Fruit fly (Drosophila melanogaster) whole organism, embryonic: ENCODE data around the gene CG5846.

Experiments used
- Aef1 ChIP-seq: fragments of 200-800 bp; sonication (Bioruptor generic); IDR thresholded peaks from 3 replicates; pipeline ENCODE4 v1.3.6; 2022; ENCODE audit warnings: missing biosample characterization, missing genetic modification characterization
- Bgb ChIP-seq: fragments of 200-800 bp; sonication (Bioruptor generic); IDR thresholded peaks from 2 replicates; pipeline ENCODE4 v1.3.6; 2022; ENCODE audit warnings: missing biosample characterization, missing genetic modification characterization; ENCODE audit not compliant: partially characterized antibody
- Bteb2 ChIP-seq: fragments of 200-800 bp; sonication (Bioruptor generic); optimal IDR thresholded peaks from 2 replicates; lab custom pipeline; 2016; ENCODE audit warnings: missing biosample characterization, missing genetic modification characterization
- CG10267 ChIP-seq: fragments of 200-800 bp; sonication (Bioruptor generic); optimal IDR thresholded peaks from 2 replicates; lab custom pipeline; 2018; ENCODE audit warnings: missing biosample characterization, mild to moderate bottlenecking, missing genetic modification characterization, moderate library complexity
- CG11398 ChIP-seq: fragments of 200-800 bp; sonication (Bioruptor generic); optimal IDR thresholded peaks from 2 replicates; lab custom pipeline; 2016; ENCODE audit warnings: missing biosample characterization, missing genetic modification characterization
- CG12104 ChIP-seq: fragments of 200-800 bp; sonication (Bioruptor generic); optimal IDR thresholded peaks from 3 replicates; lab custom pipeline; 2016; ENCODE audit warnings: missing biosample characterization, missing genetic modification characterization
- CG13624 ChIP-seq: fragments of 200-800 bp; sonication (Bioruptor generic); optimal IDR thresholded peaks from 2 replicates; lab custom pipeline; 2016; ENCODE audit warnings: missing biosample characterization, missing genetic modification characterization
- CG16813 ChIP-seq: fragments of 200-800 bp; sonication (Bioruptor generic); IDR thresholded peaks from 3 replicates; pipeline ENCODE4 v1.3.6; 2022; ENCODE audit warnings: missing biosample characterization, missing genetic modification characterization; ENCODE audit not compliant: partially characterized antibody
- CG17361 ChIP-seq: fragments of 200-800 bp; sonication (Bioruptor generic); IDR thresholded peaks from 3 replicates; pipeline ENCODE4 v1.3.6; 2022; ENCODE audit warnings: missing biosample characterization, missing genetic modification characterization
- CG17802 ChIP-seq: fragments of 200-800 bp; sonication (Bioruptor generic); optimal IDR thresholded peaks from 2 replicates; lab custom pipeline; 2018; ENCODE audit warnings: missing biosample characterization, mild to moderate bottlenecking, missing genetic modification characterization, moderate library complexity
- CG17912 ChIP-seq: fragments of 200-800 bp; sonication (Bioruptor generic); optimal IDR thresholded peaks from 2 replicates; lab custom pipeline; 2018; ENCODE audit warnings: missing biosample characterization, mild to moderate bottlenecking, missing genetic modification characterization
- CG18619 ChIP-seq: fragments of 200-800 bp; sonication (Bioruptor generic); optimal IDR thresholded peaks from 3 replicates; lab custom pipeline; 2017; ENCODE audit warnings: missing biosample characterization, mild to moderate bottlenecking, missing genetic modification characterization
- CG2116 ChIP-seq: fragments of 200-800 bp; sonication (Bioruptor generic); optimal IDR thresholded peaks from 3 replicates; lab custom pipeline; 2018; ENCODE audit warnings: missing biosample characterization, mild to moderate bottlenecking, missing genetic modification characterization
- CG30431 ChIP-seq: fragments of 200-800 bp; sonication (Bioruptor generic); optimal IDR thresholded peaks from 2 replicates; lab custom pipeline; 2017; ENCODE audit warnings: missing biosample characterization, missing genetic modification characterization
- CG31388 ChIP-seq: fragments of 200-800 bp; sonication (Bioruptor generic); optimal IDR thresholded peaks from 2 replicates; lab custom pipeline; 2016; ENCODE audit warnings: missing biosample characterization, missing genetic modification characterization
- CG3163 ChIP-seq: fragments of 200-800 bp; sonication (Bioruptor generic); optimal IDR thresholded peaks from 3 replicates; lab custom pipeline; 2016; ENCODE audit warnings: missing biosample characterization, missing genetic modification characterization
- CG33213 ChIP-seq: fragments of 200-800 bp; sonication (Bioruptor generic); optimal IDR thresholded peaks from 3 replicates; lab custom pipeline; 2016; ENCODE audit warnings: missing biosample characterization, missing genetic modification characterization
- CG34224 ChIP-seq: fragments of 200-800 bp; sonication (Bioruptor generic); IDR thresholded peaks from 3 replicates; pipeline ENCODE4 v1.3.6; 2022; ENCODE audit warnings: missing biosample characterization, missing genetic modification characterization; ENCODE audit not compliant: partially characterized antibody
- CG42726 ChIP-seq: fragments of 200-800 bp; sonication (Bioruptor generic); IDR thresholded peaks from 2 replicates; pipeline ENCODE4 v1.3.6; 2022; ENCODE audit warnings: missing biosample characterization, missing genetic modification characterization; ENCODE audit not compliant: partially characterized antibody
- CG4707 ChIP-seq: fragments of 200-800 bp; sonication (Bioruptor generic); optimal IDR thresholded peaks from 2 replicates; lab custom pipeline; 2018; ENCODE audit warnings: missing biosample characterization, mild to moderate bottlenecking, missing genetic modification characterization, moderate library complexity
- CG6813 ChIP-seq: fragments of 200-800 bp; sonication (Bioruptor generic); optimal IDR thresholded peaks from 2 replicates; lab custom pipeline; 2017; ENCODE audit warnings: missing biosample characterization, missing genetic modification characterization, mild to moderate bottlenecking, moderate library complexity, missing genetic modification reagents
- CG8478 ChIP-seq: fragments of >200 bp; optimal IDR thresholded peaks from 2 replicates; lab custom pipeline; 2018
- CTCF ChIP-seq: fragments of 200-800 bp; sonication (Bioruptor generic); optimal IDR thresholded peaks from 2 replicates; lab custom pipeline; 2017; ENCODE audit warnings: missing biosample characterization, mild to moderate bottlenecking, missing genetic modification characterization, moderate library complexity
- Chrac-16 ChIP-seq: fragments of 200-800 bp; sonication (Bioruptor generic); optimal IDR thresholded peaks from 3 replicates; lab custom pipeline; 2016; ENCODE audit warnings: missing biosample characterization, missing genetic modification characterization
- CoRest ChIP-seq: fragments of 200-800 bp; sonication (Bioruptor generic); optimal IDR thresholded peaks from 3 replicates; lab custom pipeline; 2018; ENCODE audit warnings: missing biosample characterization, mild to moderate bottlenecking, missing genetic modification characterization, moderate library complexity
- Dad ChIP-seq: fragments of 200-800 bp; sonication (Bioruptor generic); optimal IDR thresholded peaks from 3 replicates; lab custom pipeline; 2016; ENCODE audit warnings: missing biosample characterization, missing genetic modification characterization
- Dp ChIP-seq: fragments of 200-800 bp; sonication (Bioruptor generic); optimal IDR thresholded peaks from 2 replicates; lab custom pipeline; 2018; ENCODE audit warnings: missing biosample characterization, mild to moderate bottlenecking, missing genetic modification characterization, moderate library complexity
- ERR ChIP-seq: fragments of 200-800 bp; sonication (Bioruptor generic); optimal IDR thresholded peaks from 2 replicates; lab custom pipeline; 2016; ENCODE audit warnings: missing biosample characterization, missing genetic modification characterization
- HmgD ChIP-seq: fragments of 200-800 bp; sonication (Bioruptor generic); optimal IDR thresholded peaks from 3 replicates; lab custom pipeline; 2016; ENCODE audit warnings: missing biosample characterization, missing genetic modification characterization
- Hr3 ChIP-seq: fragments of 200-800 bp; sonication (Bioruptor generic); optimal IDR thresholded peaks from 3 replicates; lab custom pipeline; 2016; ENCODE audit warnings: missing biosample characterization, missing genetic modification characterization
- Optix ChIP-seq: fragments of 200-800 bp; sonication (Bioruptor generic); IDR thresholded peaks from 3 replicates; pipeline ENCODE4 v1.3.6; 2022; ENCODE audit warnings: missing biosample characterization, missing genetic modification characterization
- Six4 ChIP-seq: fragments of 200-800 bp; sonication (Bioruptor generic); optimal IDR thresholded peaks from 2 replicates; lab custom pipeline; 2016; ENCODE audit warnings: missing biosample characterization, missing genetic modification characterization
- Xbp1 ChIP-seq: fragments of 200-800 bp; sonication (Bioruptor generic); optimal IDR thresholded peaks from 3 replicates; lab custom pipeline; 2016; ENCODE audit warnings: missing biosample characterization, mild to moderate bottlenecking, missing genetic modification characterization
- corto ChIP-seq: fragments of 200-800 bp; sonication (Bioruptor generic); optimal IDR thresholded peaks from 2 replicates; lab custom pipeline; 2016; ENCODE audit warnings: missing biosample characterization, mild to moderate bottlenecking, missing genetic modification characterization, moderate library complexity
- dysf ChIP-seq: fragments of 200-800 bp; sonication (Bioruptor generic); IDR thresholded peaks from 3 replicates; pipeline ENCODE4 v1.3.6; 2022; ENCODE audit warnings: missing biosample characterization, missing genetic modification characterization
- emc ChIP-seq: fragments of 200-800 bp; sonication (Bioruptor generic); optimal IDR thresholded peaks from 2 replicates; lab custom pipeline; 2016; ENCODE audit warnings: missing biosample characterization, missing genetic modification characterization
- ems ChIP-seq: fragments of 200-800 bp; sonication (Bioruptor generic); optimal IDR thresholded peaks from 3 replicates; lab custom pipeline; 2016; ENCODE audit warnings: missing biosample characterization, missing genetic modification characterization
- ken ChIP-seq: fragments of 200-800 bp; sonication (Bioruptor generic); IDR thresholded peaks from 3 replicates; pipeline ENCODE4 v1.3.6; 2022; ENCODE audit warnings: missing biosample characterization, missing genetic modification characterization
- luna ChIP-seq: fragments of 200-800 bp; sonication (Bioruptor generic); optimal IDR thresholded peaks from 2 replicates; lab custom pipeline; 2016; ENCODE audit warnings: missing biosample characterization, missing genetic modification characterization
- mam ChIP-seq: fragments of 200-800 bp; sonication (Bioruptor generic); optimal IDR thresholded peaks from 3 replicates; lab custom pipeline; 2016; ENCODE audit warnings: missing biosample characterization, missing genetic modification characterization
- nerfin-2 ChIP-seq: fragments of 200-800 bp; sonication (Bioruptor generic); IDR thresholded peaks from 2 replicates; pipeline ENCODE4 v1.3.6; 2022; ENCODE audit warnings: missing biosample characterization, missing genetic modification characterization; ENCODE audit not compliant: partially characterized antibody
- org-1 ChIP-seq: fragments of 200-800 bp; sonication (Bioruptor generic); optimal IDR thresholded peaks from 2 replicates; lab custom pipeline; 2017; ENCODE audit warnings: missing biosample characterization, missing genetic modification characterization
- sc ChIP-seq, 3 experiments: fragments of >200 bp in 2 of 3; fragments of 200-800 bp in 1 of 3; sonication (Bioruptor generic) in 1 of 3; optimal IDR thresholded peaks; 2 replicates in 2 of 3; 3 replicates in 1 of 3; lab custom pipeline; 2017; ENCODE audit warnings: mild to moderate bottlenecking in 1 of 3, missing biosample characterization in 1 of 3, missing genetic modification characterization in 1 of 3, missing genetic modification reagents in 1 of 3
- scrt ChIP-seq: fragments of 200-800 bp; sonication (Bioruptor generic); optimal IDR thresholded peaks from 2 replicates; lab custom pipeline; 2018; ENCODE audit warnings: missing biosample characterization, mild to moderate bottlenecking, missing genetic modification characterization, moderate library complexity
- sens-2 ChIP-seq: fragments of 200-800 bp; sonication (Bioruptor generic); IDR thresholded peaks from 2 replicates; pipeline ENCODE4 v1.3.6; 2022; ENCODE audit warnings: missing biosample characterization, missing genetic modification characterization
- sim ChIP-seq: fragments of 200-800 bp; sonication (Bioruptor generic); IDR thresholded peaks from 2 replicates; pipeline ENCODE4 v1.3.6; 2022; ENCODE audit warnings: missing biosample characterization, missing genetic modification characterization
- sob ChIP-seq: fragments of 200-800 bp; sonication (Bioruptor generic); IDR thresholded peaks from 2 replicates; pipeline ENCODE4 v1.3.6; 2022; ENCODE audit warnings: missing biosample characterization, missing genetic modification characterization
- tna ChIP-seq: fragments of 200-800 bp; sonication (Bioruptor generic); IDR thresholded peaks from 2 replicates; pipeline ENCODE4 v1.3.6; 2022; ENCODE audit warnings: missing biosample characterization, missing genetic modification characterization; ENCODE audit not compliant: partially characterized antibody
- wek ChIP-seq: fragments of 200-800 bp; sonication (Bioruptor generic); optimal IDR thresholded peaks from 3 replicates; lab custom pipeline; 2018; ENCODE audit warnings: missing biosample characterization, mild to moderate bottlenecking, missing genetic modification characterization, moderate library complexity
- yki ChIP-seq: fragments of >200 bp; optimal IDR thresholded peaks from 3 replicates; lab custom pipeline; 2018

CG5846 gene

dm6 chr2L:9984078-9984772 is 27.2 kb upstream of the CG5846 start, which contains the start of gene bib (continued):
- TF ChIP-seq Hr3 (peak; percentile 83), Chrac-16 (peak; percentile 83), CG30431 (GFP tag; lab: Kevin White, UChicago) (peak; percentile 82), CTCF (peak; percentile 31), tna (no peak), luna (no peak), org-1 (peak; percentile 82), CG16813 (GFP tag; lab: Robert Waterston, UW) (0 out of 3 replicates have a peak, but pooled peaks have one; percentile 23), CG18619 (GFP tag; lab: Kevin White, UChicago) (peak; percentile 86), Aef1 (GFP tag; lab: Robert Waterston, UW) (peak; percentile 44), CG10267 (peak; percentile 89), CG17802 (tag; lab: Kevin White, UChicago) (peak; percentile 21), Bteb2 (GFP tag; lab: Kevin White, UChicago) (no peak), CG12104 (peak; percentile 78), Dad (peak; percentile 34), nerfin-2 (GFP tag; lab: Robert Waterston, UW) (no peak), CoRest (peak; percentile 89), wek (GFP tag; lab: Kevin White, UChicago) (no peak), Bgb (GFP tag; lab: Robert Waterston, UW) (no peak), CG17361 (GFP tag; lab: Robert Waterston, UW) (peak; percentile 95), corto (GFP tag; lab: Kevin White, UChicago) (peak; percentile 87), CG2116 (GFP tag; lab: Kevin White, UChicago) (peak; percentile 71), sob (GFP tag; lab: Robert Waterston, UW) (0 out of 2 replicates have a peak, but pooled peaks have one; percentile 18), CG13624 (no peak), ems (peak; percentile 19), ken (GFP tag; lab: Robert Waterston, UW) (no peak; the same call in 2 of the 3 replicates), ERR (no peak), sim (no peak), Six4 (GFP tag; lab: Kevin White, UChicago) (peak; percentile 81), CG31388 (peak; percentile 32), dysf (GFP tag; lab: Robert Waterston, UW) (peak; percentile 77), Dp (GFP tag; lab: Kevin White, UChicago) (no peak), CG17912 (GFP tag; lab: Kevin White, UChicago) (no peak), CG34224 (GFP tag; lab: Robert Waterston, UW) (no peak), CG3163 (GFP tag; lab: Kevin White, UChicago) (no peak), HmgD (no peak), scrt (peak; percentile 94), CG42726 (peak; percentile 32; the same call in 1 of the 2 replicates), CG33213 (no peak), mam (GFP tag; lab: Kevin White, UChicago) (peak; percentile 4), yki (lab: Kevin White, UChicago) (no peak), Xbp1 (GFP tag; lab: Kevin White, UChicago) (peak; percentile 80), CG8478 (no peak), sens-2 (peak; percentile 42; the same call in 1 of the 2 replicates), emc (GFP tag; lab: Kevin White, UChicago) (no peak), CG11398 (GFP tag; lab: Kevin White, UChicago) (no peak), CG6813 (peak; percentile 87), sc (optimal IDR thresholded peaks at IDR 0.05; lab: Kevin White, UChicago) (no peak), sc (GFP tag; optimal IDR thresholded peaks at IDR 0.05; lab: Kevin White, UChicago) (peak; percentile 86), Optix (GFP tag; lab: Robert Waterston, UW) (no peak), CG4707 (GFP tag; lab: Kevin White, UChicago) (peak; percentile 52)
